Fruit fly (Drosophila melanogaster) whole organism: Measurements from ENCODE around the gene CG13893.

Experiments used
- CG8478 ChIP-seq: fragments of >200 bp; optimal IDR thresholded peaks from 2 replicates; lab custom pipeline; 2018; ENCODE audit warnings: inconsistent platforms
- Dll ChIP-seq: fragments of >200 bp; optimal IDR thresholded peaks from 2 replicates; lab custom pipeline; 2017
- EcR ChIP-seq, 2 experiments: fragments of >200 bp; optimal IDR thresholded peaks; 2 replicates each; lab custom pipeline; 2017; ENCODE audit warnings: missing biosample characterization in 2 of 2, missing genetic modification characterization in 2 of 2, missing genetic modification reagents in 2 of 2
- psq ChIP-seq: fragments of >200 bp; optimal IDR thresholded peaks from 2 replicates; lab custom pipeline; 2017
- usp ChIP-seq: fragments of >200 bp; optimal IDR thresholded peaks from 2 replicates; lab custom pipeline; 2017; ENCODE audit warnings: missing biosample characterization, missing genetic modification characterization, mixed read lengths

DNA sequence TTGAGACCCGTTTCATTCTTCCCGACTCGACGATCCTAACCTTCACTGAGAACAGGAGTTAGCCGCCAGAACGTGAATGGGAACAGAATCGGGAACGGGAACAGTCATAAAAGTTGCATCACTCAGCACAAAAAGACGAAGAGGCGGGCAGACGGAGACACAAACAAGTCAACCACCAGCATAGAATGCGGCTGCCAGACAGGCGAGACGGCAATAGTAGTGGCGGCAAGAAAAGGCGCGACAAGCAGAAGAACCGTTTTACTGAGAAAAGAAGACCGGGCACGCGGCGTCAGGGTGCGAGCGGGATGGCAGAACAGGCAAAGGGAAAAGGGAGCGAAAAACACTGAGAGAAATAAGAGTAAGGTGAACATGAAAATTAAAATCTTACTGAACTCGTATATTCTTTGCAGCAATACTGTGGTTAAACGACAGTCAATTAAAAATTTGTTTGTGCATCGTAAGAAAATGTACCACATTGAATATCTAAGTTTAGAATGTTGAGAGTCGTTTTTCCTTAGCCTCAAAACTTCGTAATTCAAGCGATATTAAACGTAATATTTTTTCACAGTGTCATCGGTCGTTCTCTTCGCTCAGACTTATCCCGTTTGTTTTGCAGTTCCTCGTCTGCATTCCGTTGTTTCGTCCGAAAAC, 36.6 kb upstream of the CG13893 start:
- peak in 1 of 2 experiments; percentile 89 for TF ChIP-seq EcR (GFP tag; optimal IDR thresholded peaks at IDR 0.05; lab: Kevin White, UChicago)
- no peak for TF ChIP-seq psq
- TF ChIP-seq usp (GFP tag; lab: Kevin White, UChicago) = no peak
- TF ChIP-seq CG8478 (lab: Kevin White, UChicago) = no peak
- TF ChIP-seq Dll (lab: Kevin White, UChicago) = no peak
